Fruit fly (Drosophila melanogaster) Kc167 (cell line): ENCODE data around the gene Polr1E.

Experiments used
- Sin3A ChIP-seq: fragments of >200 bp; optimal IDR thresholded peaks from 2 replicates; lab custom pipeline; 2018; ENCODE audit warnings: missing external identifiers
- h ChIP-seq: fragments of >200 bp; optimal IDR thresholded peaks from 3 replicates; lab custom pipeline; 2018; ENCODE audit warnings: missing external identifiers
- insv ChIP-seq: fragments of >200 bp; optimal IDR thresholded peaks from 3 replicates; lab custom pipeline; 2018; ENCODE audit warnings: missing external identifiers
- psq ChIP-seq: fragments of >200 bp; optimal IDR thresholded peaks from 2 replicates; lab custom pipeline; 2017; ENCODE audit warnings: missing external identifiers

- TF ChIP-seq insv (lab: Kevin White, UChicago), result no peak
- no peak for TF ChIP-seq Sin3A (lab: Kevin White, UChicago)
- TF ChIP-seq psq, result no peak
- TF ChIP-seq h (lab: Kevin White, UChicago), result no peak
Measured at dm6 chr3R:18298900-18299321, 2.6 kb downstream of the Polr1E start, which contains the start of gene Dlc90F.
